Fruit fly (Drosophila melanogaster) whole organism, embryonic: ENCODE data around the gene Rab7.

ENCODE experiments used
- Atf3 ChIP-seq: fragments of 200-800 bp; sonication (Bioruptor generic); optimal IDR thresholded peaks from 3 replicates; lab custom pipeline; 2016; ENCODE audit warnings: missing biosample characterization, missing genetic modification characterization
- Bdp1 ChIP-seq: fragments of 200-800 bp; sonication (Bioruptor generic); optimal IDR thresholded peaks from 3 replicates; lab custom pipeline; 2016; ENCODE audit warnings: missing biosample characterization, missing genetic modification characterization
- Bteb2 ChIP-seq: fragments of 200-800 bp; sonication (Bioruptor generic); optimal IDR thresholded peaks from 2 replicates; lab custom pipeline; 2016; ENCODE audit warnings: missing biosample characterization, missing genetic modification characterization
- C15 ChIP-seq: fragments of 200-800 bp; sonication (Bioruptor generic); IDR thresholded peaks from 3 replicates; pipeline ENCODE4 v1.3.6; 2022; ENCODE audit warnings: missing biosample characterization, missing genetic modification characterization
- CG11085 ChIP-seq: fragments of 200-800 bp; sonication (Bioruptor generic); IDR thresholded peaks from 2 replicates; pipeline ENCODE4 v1.3.6; 2022; ENCODE audit warnings: missing biosample characterization, missing genetic modification characterization
- CG11093 ChIP-seq: fragments of 200-800 bp; sonication (Bioruptor generic); IDR thresholded peaks from 3 replicates; pipeline ENCODE4 v1.3.6; 2022; ENCODE audit warnings: missing biosample characterization, missing genetic modification characterization
- CG11723 ChIP-seq: fragments of 200-800 bp; sonication (Bioruptor generic); optimal IDR thresholded peaks from 2 replicates; lab custom pipeline; 2017; ENCODE audit warnings: missing biosample characterization, mild to moderate bottlenecking, missing genetic modification characterization
- CG1233 ChIP-seq: fragments of 200-800 bp; sonication (Bioruptor generic); optimal IDR thresholded peaks from 4 replicates; lab custom pipeline; 2018; ENCODE audit warnings: missing biosample characterization, mild to moderate bottlenecking, missing genetic modification characterization
- CG12659 ChIP-seq: fragments of 200-800 bp; sonication (Bioruptor generic); optimal IDR thresholded peaks from 3 replicates; lab custom pipeline; 2017; ENCODE audit warnings: mild to moderate bottlenecking, missing biosample characterization, missing genetic modification reagents, missing genetic modification characterization
- CG13287 ChIP-seq: fragments of 200-800 bp; sonication (Bioruptor generic); IDR thresholded peaks from 2 replicates; pipeline ENCODE4 v1.3.6; 2022; ENCODE audit warnings: missing biosample characterization, missing genetic modification characterization; ENCODE audit not compliant: partially characterized antibody
- CG13624 ChIP-seq: fragments of 200-800 bp; sonication (Bioruptor generic); optimal IDR thresholded peaks from 2 replicates; lab custom pipeline; 2016; ENCODE audit warnings: missing biosample characterization, missing genetic modification characterization
- CG13775 ChIP-seq: fragments of 200-800 bp; sonication (Bioruptor generic); optimal IDR thresholded peaks from 3 replicates; lab custom pipeline; 2017; ENCODE audit warnings: missing biosample characterization, mild to moderate bottlenecking, missing genetic modification characterization
- CG13894 ChIP-seq: fragments of 200-800 bp; sonication (Bioruptor generic); optimal IDR thresholded peaks from 3 replicates; lab custom pipeline; 2018; ENCODE audit warnings: missing biosample characterization, mild to moderate bottlenecking, missing genetic modification characterization, moderate library complexity
- CG14014 ChIP-seq: fragments of 200-800 bp; sonication (Bioruptor generic); IDR thresholded peaks from 2 replicates; pipeline ENCODE4 v1.3.6; 2022; ENCODE audit warnings: missing biosample characterization, missing genetic modification characterization
- CG14965 ChIP-seq: fragments of 200-800 bp; sonication (Bioruptor generic); optimal IDR thresholded peaks from 2 replicates; lab custom pipeline; 2016; ENCODE audit warnings: missing biosample characterization, missing genetic modification characterization, borderline replicate concordance
- CG15601 ChIP-seq: fragments of 200-800 bp; sonication (Bioruptor generic); optimal IDR thresholded peaks from 3 replicates; lab custom pipeline; 2019; ENCODE audit warnings: missing biosample characterization, mild to moderate bottlenecking, missing genetic modification characterization, moderate library complexity
- CG17328 ChIP-seq: fragments of 200-800 bp; sonication (Bioruptor generic); IDR thresholded peaks from 2 replicates; pipeline ENCODE4 v1.3.6; 2022; ENCODE audit warnings: missing biosample characterization, missing genetic modification characterization
- CG3726 ChIP-seq: fragments of 200-800 bp; sonication (Bioruptor generic); IDR thresholded peaks from 3 replicates; pipeline ENCODE4, ENCODE4 v1.3.6; 2022; ENCODE audit warnings: missing biosample characterization, missing genetic modification characterization
- CG3995 ChIP-seq: fragments of 200-800 bp; sonication (Bioruptor generic); optimal IDR thresholded peaks from 3 replicates; lab custom pipeline; 2016; ENCODE audit warnings: missing biosample characterization, missing genetic modification characterization
- CG6175 ChIP-seq: fragments of 200-800 bp; sonication (Bioruptor generic); IDR thresholded peaks from 3 replicates; pipeline ENCODE4 v1.3.6; 2022; ENCODE audit warnings: missing biosample characterization, missing genetic modification characterization
- CG7745 ChIP-seq: fragments of 200-800 bp; sonication (Bioruptor generic); optimal IDR thresholded peaks from 2 replicates; lab custom pipeline; 2018; ENCODE audit warnings: missing biosample characterization, mild to moderate bottlenecking, missing genetic modification characterization, moderate library complexity
- CG8388 ChIP-seq: fragments of 200-800 bp; sonication (Bioruptor generic); optimal IDR thresholded peaks from 2 replicates; lab custom pipeline; 2019; ENCODE audit warnings: missing biosample characterization, mild to moderate bottlenecking, missing genetic modification characterization, moderate library complexity
- CG8944 ChIP-seq: fragments of 200-800 bp; sonication (Bioruptor generic); optimal IDR thresholded peaks from 3 replicates; lab custom pipeline; 2016; ENCODE audit warnings: missing biosample characterization, missing genetic modification characterization
- Camta ChIP-seq: fragments of 200-800 bp; sonication (Bioruptor generic); optimal IDR thresholded peaks from 2 replicates; lab custom pipeline; 2016; ENCODE audit warnings: missing biosample characterization, missing genetic modification characterization
- Fer1 ChIP-seq: fragments of 200-800 bp; sonication (Bioruptor generic); optimal IDR thresholded peaks from 2 replicates; lab custom pipeline; 2017; ENCODE audit warnings: missing biosample characterization, mild to moderate bottlenecking, missing genetic modification characterization
- Fer2 ChIP-seq: fragments of 200-800 bp; sonication (Bioruptor generic); optimal IDR thresholded peaks from 2 replicates; lab custom pipeline; 2018; ENCODE audit warnings: missing biosample characterization, mild to moderate bottlenecking, missing genetic modification characterization, moderate library complexity
- Hmr ChIP-seq: fragments of 200-800 bp; sonication (Bioruptor generic); optimal IDR thresholded peaks from 3 replicates; lab custom pipeline; 2017; ENCODE audit warnings: mild to moderate bottlenecking, missing biosample characterization, missing genetic modification reagents, missing genetic modification characterization
- Hr51 ChIP-seq, 2 experiments: fragments of 200-800 bp; sonication (Bioruptor generic); optimal IDR thresholded peaks; 2 replicates in 1 of 2; 3 replicates in 1 of 2; lab custom pipeline; 2016 to 2018; ENCODE audit warnings: missing biosample characterization in 2 of 2, missing genetic modification characterization in 2 of 2, mild to moderate bottlenecking in 1 of 2, moderate library complexity in 1 of 2
- Jarid2 ChIP-seq: fragments of 200-800 bp; sonication (Bioruptor generic); optimal IDR thresholded peaks from 3 replicates; lab custom pipeline; 2017; ENCODE audit warnings: mild to moderate bottlenecking, missing biosample characterization, missing genetic modification reagents, missing genetic modification characterization
- Neu2 ChIP-seq: fragments of 200-800 bp; sonication (Bioruptor generic); optimal IDR thresholded peaks from 3 replicates; lab custom pipeline; 2016; ENCODE audit warnings: missing biosample characterization, missing genetic modification characterization, borderline replicate concordance
- Spps ChIP-seq: fragments of 200-800 bp; sonication (Bioruptor generic); optimal IDR thresholded peaks from 2 replicates; lab custom pipeline; 2018; ENCODE audit warnings: missing biosample characterization, mild to moderate bottlenecking, missing genetic modification characterization
- ab ChIP-seq: fragments of 200-800 bp; sonication (Bioruptor generic); optimal IDR thresholded peaks from 2 replicates; lab custom pipeline; 2016; ENCODE audit warnings: missing biosample characterization, missing genetic modification characterization
- ac ChIP-seq: fragments of 200-800 bp; sonication (Bioruptor generic); optimal IDR thresholded peaks from 3 replicates; lab custom pipeline; 2017; ENCODE audit warnings: missing biosample characterization, mild to moderate bottlenecking, missing genetic modification characterization
- al ChIP-seq: fragments of 200-800 bp; sonication (Bioruptor generic); IDR thresholded peaks from 2 replicates; pipeline ENCODE4 v1.3.6; 2022; ENCODE audit warnings: missing biosample characterization, missing genetic modification characterization
- az2 ChIP-seq: fragments of 200-800 bp; sonication (Bioruptor generic); optimal IDR thresholded peaks from 3 replicates; lab custom pipeline; 2016; ENCODE audit warnings: missing biosample characterization, missing genetic modification characterization
- bbx ChIP-seq: fragments of 200-800 bp; sonication (Bioruptor generic); IDR thresholded peaks from 2 replicates; pipeline ENCODE4 v1.3.6; 2022; ENCODE audit warnings: missing biosample characterization, missing genetic modification characterization; ENCODE audit not compliant: partially characterized antibody
- dimm ChIP-seq: fragments of 200-800 bp; sonication (Bioruptor generic); IDR thresholded peaks from 2 replicates; pipeline ENCODE4 v1.3.6; 2022; ENCODE audit warnings: missing biosample characterization, missing genetic modification characterization
- gsb-n ChIP-seq: fragments of 200-800 bp; sonication (Bioruptor generic); optimal IDR thresholded peaks from 3 replicates; lab custom pipeline; 2018; ENCODE audit warnings: missing biosample characterization, mild to moderate bottlenecking, missing genetic modification characterization
- h ChIP-seq: fragments of >200 bp; optimal IDR thresholded peaks from 2 replicates; lab custom pipeline; 2017
- ham ChIP-seq: fragments of 200-800 bp; sonication (Bioruptor generic); IDR thresholded peaks from 2 replicates; pipeline ENCODE4 v1.3.6; 2022; ENCODE audit warnings: missing biosample characterization, missing genetic modification characterization
- hth ChIP-seq: fragments of >200 bp; optimal IDR thresholded peaks from 2 replicates; lab custom pipeline; 2017; ENCODE audit warnings: inconsistent platforms
- lilli ChIP-seq: fragments of 200-800 bp; sonication (Bioruptor generic); optimal IDR thresholded peaks from 3 replicates; lab custom pipeline; 2016; ENCODE audit warnings: missing biosample characterization, missing genetic modification characterization
- onecut ChIP-seq: fragments of 200-800 bp; sonication (Bioruptor generic); IDR thresholded peaks from 2 replicates; pipeline ENCODE4 v1.3.6; 2022; ENCODE audit warnings: missing biosample characterization, missing genetic modification characterization
- pfk ChIP-seq: fragments of 200-800 bp; sonication (Bioruptor generic); optimal IDR thresholded peaks from 2 replicates; lab custom pipeline; 2018; ENCODE audit warnings: missing biosample characterization, mild to moderate bottlenecking, missing genetic modification characterization, moderate library complexity
- salm ChIP-seq: fragments of 200-800 bp; sonication (Bioruptor generic); optimal IDR thresholded peaks from 2 replicates; lab custom pipeline; 2018; ENCODE audit warnings: missing biosample characterization, mild to moderate bottlenecking, missing genetic modification characterization
- sim ChIP-seq: fragments of 200-800 bp; sonication (Bioruptor generic); IDR thresholded peaks from 2 replicates; pipeline ENCODE4 v1.3.6; 2022; ENCODE audit warnings: missing biosample characterization, missing genetic modification characterization
- tap ChIP-seq: fragments of 200-800 bp; optimal IDR thresholded peaks from 3 replicates; lab custom pipeline; 2019; ENCODE audit warnings: missing biosample characterization, mild to moderate bottlenecking, missing genetic modification characterization, moderate library complexity
- tin ChIP-seq: fragments of 200-800 bp; sonication (Bioruptor generic); optimal IDR thresholded peaks from 3 replicates; lab custom pipeline; 2016; ENCODE audit warnings: missing biosample characterization, missing genetic modification characterization
- tio ChIP-seq: fragments of 200-800 bp; sonication (Bioruptor generic); optimal IDR thresholded peaks from 2 replicates; lab custom pipeline; 2017; ENCODE audit warnings: missing biosample characterization, missing genetic modification characterization, inconsistent platforms
- vfl ChIP-seq: fragments of 200-800 bp; sonication (Bioruptor generic); optimal IDR thresholded peaks from 2 replicates; lab custom pipeline; 2016; ENCODE audit warnings: missing biosample characterization, missing genetic modification characterization
- wek ChIP-seq: fragments of 200-800 bp; sonication (Bioruptor generic); optimal IDR thresholded peaks from 3 replicates; lab custom pipeline; 2018; ENCODE audit warnings: missing biosample characterization, mild to moderate bottlenecking, missing genetic modification characterization, moderate library complexity

The Rab7 gene

dm6 chr3R:24006449-24007159 lies 13.8 kb downstream of the Rab7 start (continued):
- no peak for TF ChIP-seq Fer2 (tag; lab: Kevin White, UChicago)
- TF ChIP-seq Bdp1 (GFP tag; lab: Kevin White, UChicago) = no peak
- TF ChIP-seq Hmr (GFP tag; lab: Kevin White, UChicago) = no peak
- TF ChIP-seq CG13894 (tag; lab: Kevin White, UChicago) = no peak
- no peak for TF ChIP-seq wek (GFP tag; lab: Kevin White, UChicago)
- no peak for TF ChIP-seq salm (tag; lab: Kevin White, UChicago)
- TF ChIP-seq CG3995 (GFP tag; lab: Kevin White, UChicago) = no peak
- no peak for TF ChIP-seq CG7745
- no peak for TF ChIP-seq pfk
- peak in 1 of 2 experiments; percentile 11 for TF ChIP-seq Hr51 (GFP tag; optimal IDR thresholded peaks at IDR 0.05; lab: Kevin White, UChicago)
- no peak for TF ChIP-seq tio (GFP tag; lab: Kevin White, UChicago)
- no peak for TF ChIP-seq CG14965 (GFP tag; lab: Kevin White, UChicago)
- TF ChIP-seq tin (GFP tag; lab: Kevin White, UChicago) = no peak
- no peak for TF ChIP-seq ac (GFP tag; lab: Kevin White, UChicago)
- peak; percentile 37 for TF ChIP-seq Jarid2 (GFP tag; lab: Kevin White, UChicago)
- no peak for TF ChIP-seq CG11723
- no peak for TF ChIP-seq CG15601 (tag; lab: Kevin White, UChicago)
- no peak for TF ChIP-seq bbx (GFP tag; lab: Robert Waterston, UW)
- 0 out of 2 replicates have a peak, but pooled peaks have one; percentile 26 for TF ChIP-seq onecut (GFP tag; lab: Robert Waterston, UW)
- TF ChIP-seq CG11093 (GFP tag; lab: Robert Waterston, UW) = no peak
- no peak for TF ChIP-seq Bteb2 (GFP tag; lab: Kevin White, UChicago)
- TF ChIP-seq CG8944 (GFP tag; lab: Kevin White, UChicago) = no peak
- no peak for TF ChIP-seq gsb-n (tag; lab: Kevin White, UChicago)
- no peak for TF ChIP-seq Spps (tag; lab: Kevin White, UChicago)
- TF ChIP-seq lilli = peak; percentile 34
- TF ChIP-seq CG13624 (GFP tag; lab: Kevin White, UChicago) = no peak
- TF ChIP-seq dimm = no peak
- peak; percentile 29; the same call in 1 of the 2 replicates for TF ChIP-seq al (GFP tag; lab: Robert Waterston, UW)
- no peak for TF ChIP-seq sim
- peak; percentile 26 for TF ChIP-seq CG12659 (GFP tag; lab: Kevin White, UChicago)
- TF ChIP-seq az2 (GFP tag; lab: Kevin White, UChicago) = no peak
- no peak for TF ChIP-seq Atf3 (GFP tag; lab: Kevin White, UChicago)
- no peak for TF ChIP-seq CG11085 (GFP tag; lab: Robert Waterston, UW)
- no peak for TF ChIP-seq ab (GFP tag; lab: Kevin White, UChicago)
- TF ChIP-seq vfl (GFP tag; lab: Kevin White, UChicago) = no peak
- 0 out of 2 replicates have a peak, but pooled peaks have one; percentile 17 for TF ChIP-seq CG14014 (GFP tag; lab: Robert Waterston, UW)
- no peak for TF ChIP-seq CG13775 (GFP tag; lab: Kevin White, UChicago)
- TF ChIP-seq CG17328 = no peak
- no peak for TF ChIP-seq CG6175 (GFP tag; lab: Robert Waterston, UW)
- no peak for TF ChIP-seq CG8388 (GFP tag; lab: Kevin White, UChicago)
- TF ChIP-seq Neu2 (GFP tag; lab: Kevin White, UChicago) = no peak
- no peak for TF ChIP-seq Camta (GFP tag; lab: Kevin White, UChicago)
- no peak for TF ChIP-seq CG13287 (GFP tag; lab: Robert Waterston, UW)
- no peak for TF ChIP-seq C15 (GFP tag; lab: Robert Waterston, UW)
- TF ChIP-seq tap (tag; lab: Kevin White, UChicago) = no peak
- TF ChIP-seq ham (GFP tag; lab: Robert Waterston, UW) = no peak
- TF ChIP-seq h (lab: Kevin White, UChicago) = no peak
- TF ChIP-seq CG3726 = no peak
- no peak for TF ChIP-seq hth
- TF ChIP-seq Fer1 (GFP tag; lab: Kevin White, UChicago) = peak; percentile 9
- TF ChIP-seq CG1233 (GFP tag; lab: Kevin White, UChicago) = no peak
